Fruit fly (Drosophila melanogaster) whole organism, embryonic: ENCODE measurements around the gene CG46459.

ENCODE experiments used
- Atf-2 ChIP-seq: fragments of 200-800 bp; sonication (Bioruptor generic); optimal IDR thresholded peaks from 2 replicates; lab custom pipeline; 2016; ENCODE audit warnings: missing biosample characterization, missing genetic modification characterization
- CG10267 ChIP-seq: fragments of 200-800 bp; sonication (Bioruptor generic); optimal IDR thresholded peaks from 2 replicates; lab custom pipeline; 2018; ENCODE audit warnings: missing biosample characterization, mild to moderate bottlenecking, missing genetic modification characterization, moderate library complexity
- CG10654 ChIP-seq: fragments of 200-800 bp; sonication (Bioruptor generic); optimal IDR thresholded peaks from 2 replicates; lab custom pipeline; 2016; ENCODE audit warnings: missing biosample characterization, missing genetic modification characterization
- CG11085 ChIP-seq: fragments of 200-800 bp; sonication (Bioruptor generic); IDR thresholded peaks from 2 replicates; pipeline ENCODE4 v1.3.6; 2022; ENCODE audit warnings: missing biosample characterization, missing genetic modification characterization
- CG12219 ChIP-seq: fragments of 200-800 bp; sonication (Bioruptor generic); optimal IDR thresholded peaks from 3 replicates; lab custom pipeline; 2018; ENCODE audit warnings: missing biosample characterization, mild to moderate bottlenecking, missing genetic modification characterization
- CG13296 ChIP-seq: fragments of 200-800 bp; sonication (Bioruptor generic); optimal IDR thresholded peaks from 3 replicates; lab custom pipeline; 2018; ENCODE audit warnings: missing biosample characterization, mild to moderate bottlenecking, missing genetic modification characterization
- CG1602 ChIP-seq: fragments of 200-800 bp; sonication (Bioruptor generic); optimal IDR thresholded peaks from 3 replicates; lab custom pipeline; 2016; ENCODE audit warnings: missing biosample characterization, missing genetic modification characterization
- CG16813 ChIP-seq: fragments of 200-800 bp; sonication (Bioruptor generic); IDR thresholded peaks from 3 replicates; pipeline ENCODE4 v1.3.6; 2022; ENCODE audit warnings: missing biosample characterization, missing genetic modification characterization; ENCODE audit not compliant: partially characterized antibody
- CG17359 ChIP-seq: fragments of 200-800 bp; sonication (Bioruptor generic); optimal IDR thresholded peaks from 3 replicates; lab custom pipeline; 2018; ENCODE audit warnings: missing biosample characterization, mild to moderate bottlenecking, missing genetic modification characterization, moderate library complexity
- CG17385 ChIP-seq: fragments of 200-800 bp; sonication (Bioruptor generic); optimal IDR thresholded peaks from 3 replicates; lab custom pipeline; 2018; ENCODE audit warnings: missing biosample characterization, mild to moderate bottlenecking, missing genetic modification characterization
- CG1832 ChIP-seq: fragments of 200-800 bp; sonication (Bioruptor generic); optimal IDR thresholded peaks from 2 replicates; lab custom pipeline; 2017; ENCODE audit warnings: missing biosample characterization, mild to moderate bottlenecking, missing genetic modification characterization, inconsistent platforms
- CG34224 ChIP-seq: fragments of 200-800 bp; sonication (Bioruptor generic); IDR thresholded peaks from 3 replicates; pipeline ENCODE4 v1.3.6; 2022; ENCODE audit warnings: missing biosample characterization, missing genetic modification characterization; ENCODE audit not compliant: partially characterized antibody
- CG4854 ChIP-seq: fragments of 200-800 bp; sonication (Bioruptor generic); optimal IDR thresholded peaks from 2 replicates; lab custom pipeline; 2016; ENCODE audit warnings: missing biosample characterization, missing genetic modification characterization, inconsistent platforms
- CG5953 ChIP-seq: fragments of 200-800 bp; sonication (Bioruptor generic); IDR thresholded peaks from 2 replicates; pipeline ENCODE4 v1.3.6; 2022; ENCODE audit warnings: missing biosample characterization, missing genetic modification characterization
- CG6683 ChIP-seq: fragments of 200-800 bp; sonication (Bioruptor generic); optimal IDR thresholded peaks from 2 replicates; lab custom pipeline; 2017; ENCODE audit warnings: missing biosample characterization, mild to moderate bottlenecking, missing genetic modification characterization, missing genetic modification reagents
- CG9437 ChIP-seq: fragments of 200-800 bp; sonication (Bioruptor generic); optimal IDR thresholded peaks from 2 replicates; lab custom pipeline; 2018; ENCODE audit warnings: missing biosample characterization, mild to moderate bottlenecking, missing genetic modification characterization
- CG9727 ChIP-seq: fragments of 200-800 bp; sonication (Bioruptor generic); optimal IDR thresholded peaks from 3 replicates; lab custom pipeline; 2017; ENCODE audit warnings: missing biosample characterization, mild to moderate bottlenecking, missing genetic modification characterization
- CrebB ChIP-seq: fragments of 200-800 bp; sonication (Bioruptor generic); optimal IDR thresholded peaks from 3 replicates; lab custom pipeline; 2018; ENCODE audit warnings: missing biosample characterization, mild to moderate bottlenecking, missing genetic modification characterization
- D19B ChIP-seq: fragments of 200-800 bp; sonication (Bioruptor generic); optimal IDR thresholded peaks from 2 replicates; lab custom pipeline; 2017; ENCODE audit warnings: missing biosample characterization, mild to moderate bottlenecking, missing genetic modification characterization
- Deaf1 ChIP-seq: fragments of 200-800 bp; optimal IDR thresholded peaks from 3 replicates; lab custom pipeline; 2019; ENCODE audit warnings: missing biosample characterization, mild to moderate bottlenecking, missing genetic modification characterization, moderate library complexity
- Drgx ChIP-seq: fragments of 200-800 bp; sonication (Bioruptor generic); IDR thresholded peaks from 2 replicates; pipeline ENCODE4 v1.3.6; 2022; ENCODE audit warnings: missing biosample characterization, missing genetic modification characterization
- Gug ChIP-seq: fragments of 200-800 bp; sonication (Bioruptor generic); IDR thresholded peaks from 4 replicates; pipeline ENCODE4 v1.3.6; 2022; ENCODE audit warnings: missing biosample characterization, missing genetic modification characterization
- Jarid2 ChIP-seq: fragments of 200-800 bp; sonication (Bioruptor generic); optimal IDR thresholded peaks from 3 replicates; lab custom pipeline; 2017; ENCODE audit warnings: mild to moderate bottlenecking, missing biosample characterization, missing genetic modification reagents, missing genetic modification characterization
- Lpt ChIP-seq: fragments of >200 bp; optimal IDR thresholded peaks from 2 replicates; lab custom pipeline; 2018; ENCODE audit warnings: missing biosample characterization, missing genetic modification characterization
- Rfx ChIP-seq: fragments of 200-800 bp; sonication (Bioruptor generic); IDR thresholded peaks from 2 replicates; pipeline ENCODE4 v1.3.6; 2022; ENCODE audit warnings: missing biosample characterization, missing genetic modification characterization
- Rx ChIP-seq: fragments of 200-800 bp; sonication (Bioruptor generic); IDR thresholded peaks from 2 replicates; pipeline ENCODE4 v1.3.6; 2022; ENCODE audit warnings: missing biosample characterization, missing genetic modification characterization
- Sox100B ChIP-seq: fragments of 200-800 bp; sonication (Bioruptor generic); optimal IDR thresholded peaks from 3 replicates; lab custom pipeline; 2018; ENCODE audit warnings: missing biosample characterization, mild to moderate bottlenecking, missing genetic modification characterization
- Sox102F ChIP-seq: fragments of 200-800 bp; sonication (Bioruptor generic); optimal IDR thresholded peaks from 2 replicates; lab custom pipeline; 2018; ENCODE audit warnings: missing biosample characterization, mild to moderate bottlenecking, missing genetic modification characterization, moderate library complexity
- Sry-δ ChIP-seq: fragments of 200-800 bp; sonication (Bioruptor generic); optimal IDR thresholded peaks from 2 replicates; lab custom pipeline; 2016; ENCODE audit warnings: missing biosample characterization, missing genetic modification characterization
- Usf ChIP-seq: fragments of 200-800 bp; sonication (Bioruptor generic); optimal IDR thresholded peaks from 2 replicates; lab custom pipeline; 2017; ENCODE audit warnings: missing genotype, missing biosample characterization, missing genetic modification characterization
- ap ChIP-seq: fragments of 200-800 bp; sonication (Bioruptor generic); IDR thresholded peaks from 2 replicates; pipeline ENCODE4 v1.3.6; 2022; ENCODE audit warnings: missing biosample characterization, missing genetic modification characterization
- ash1 ChIP-seq: fragments of 200-800 bp; sonication (Bioruptor generic); optimal IDR thresholded peaks from 2 replicates; lab custom pipeline; 2018; ENCODE audit warnings: missing biosample characterization, mild to moderate bottlenecking, missing genetic modification characterization
- caup ChIP-seq: fragments of 200-800 bp; sonication (Bioruptor generic); optimal IDR thresholded peaks from 3 replicates; lab custom pipeline; 2017; ENCODE audit warnings: missing biosample characterization, mild to moderate bottlenecking, missing genetic modification characterization, moderate library complexity; ENCODE audit not compliant: severe bottlenecking
- cg ChIP-seq: fragments of 200-800 bp; sonication (Bioruptor generic); optimal IDR thresholded peaks from 3 replicates; lab custom pipeline; 2019; ENCODE audit warnings: missing biosample characterization, mild to moderate bottlenecking, missing genetic modification characterization, moderate library complexity
- da ChIP-seq: fragments of 200-800 bp; sonication (Bioruptor generic); optimal IDR thresholded peaks from 2 replicates; lab custom pipeline; 2016; ENCODE audit warnings: missing biosample characterization, missing genetic modification characterization
- dmrt11E ChIP-seq: fragments of 200-800 bp; sonication (Bioruptor generic); optimal IDR thresholded peaks from 3 replicates; lab custom pipeline; 2018; ENCODE audit warnings: missing biosample characterization, mild to moderate bottlenecking, missing genetic modification characterization, moderate library complexity
- dmrt99B ChIP-seq: fragments of 200-800 bp; sonication (Bioruptor generic); optimal IDR thresholded peaks from 2 replicates; lab custom pipeline; 2018; ENCODE audit warnings: missing biosample characterization, mild to moderate bottlenecking, missing genetic modification characterization, moderate library complexity
- eyg ChIP-seq: fragments of 200-800 bp; sonication (Bioruptor generic); optimal IDR thresholded peaks from 3 replicates; lab custom pipeline; 2016; ENCODE audit warnings: missing biosample characterization, missing genetic modification characterization
- fd102C ChIP-seq: fragments of 200-800 bp; sonication (Bioruptor generic); optimal IDR thresholded peaks from 2 replicates; lab custom pipeline; 2018; ENCODE audit warnings: missing biosample characterization, mild to moderate bottlenecking, missing genetic modification characterization, moderate library complexity
- fru ChIP-seq: fragments of >200 bp; optimal IDR thresholded peaks from 2 replicates; lab custom pipeline; 2017
- gce ChIP-seq: fragments of 200-800 bp; sonication (Bioruptor generic); IDR thresholded peaks from 3 replicates; pipeline ENCODE4 v1.3.6; 2022; ENCODE audit warnings: missing biosample characterization, missing genetic modification characterization
- gem ChIP-seq: fragments of 200-800 bp; sonication (Bioruptor generic); optimal IDR thresholded peaks from 2 replicates; lab custom pipeline; 2019; ENCODE audit warnings: missing biosample characterization, mild to moderate bottlenecking, missing genetic modification characterization, moderate library complexity
- hbn ChIP-seq: fragments of 200-800 bp; sonication (Bioruptor generic); IDR thresholded peaks from 2 replicates; pipeline ENCODE4 v1.3.6; 2022; ENCODE audit warnings: missing biosample characterization, missing genetic modification characterization; ENCODE audit not compliant: partially characterized antibody
- lmd ChIP-seq: fragments of 200-800 bp; sonication (Bioruptor generic); IDR thresholded peaks from 2 replicates; pipeline ENCODE4 v1.3.6; 2022; ENCODE audit warnings: missing biosample characterization, missing genetic modification characterization
- mld ChIP-seq: fragments of 200-800 bp; sonication (Bioruptor generic); IDR thresholded peaks from 3 replicates; pipeline ENCODE4 v1.3.6; 2022; ENCODE audit warnings: missing biosample characterization, missing genetic modification characterization; ENCODE audit not compliant: partially characterized antibody
- pros ChIP-seq: fragments of 200-800 bp; sonication (Bioruptor generic); optimal IDR thresholded peaks from 3 replicates; lab custom pipeline; 2019; ENCODE audit warnings: missing biosample characterization, mild to moderate bottlenecking, missing genetic modification characterization, moderate library complexity
- pum ChIP-seq: fragments of 200-800 bp; sonication (Bioruptor generic); optimal IDR thresholded peaks from 2 replicates; lab custom pipeline; 2016; ENCODE audit warnings: missing biosample characterization, missing genetic modification characterization
- schlank ChIP-seq: fragments of 200-800 bp; sonication (Bioruptor generic); optimal IDR thresholded peaks from 2 replicates; lab custom pipeline; 2018; ENCODE audit warnings: missing biosample characterization, mild to moderate bottlenecking, missing genetic modification characterization
- sna ChIP-seq: fragments of 200-800 bp; sonication (Bioruptor generic); IDR thresholded peaks from 2 replicates; pipeline ENCODE4 v1.3.6; 2022; ENCODE audit warnings: missing biosample characterization, missing genetic modification characterization; ENCODE audit not compliant: partially characterized antibody
- tup ChIP-seq: fragments of 200-800 bp; sonication (Bioruptor generic); optimal IDR thresholded peaks from 2 replicates; lab custom pipeline; 2016; ENCODE audit warnings: missing biosample characterization, mild to moderate bottlenecking, missing genetic modification characterization, moderate library complexity
- wek ChIP-seq: fragments of 200-800 bp; sonication (Bioruptor generic); optimal IDR thresholded peaks from 3 replicates; lab custom pipeline; 2018; ENCODE audit warnings: missing biosample characterization, mild to moderate bottlenecking, missing genetic modification characterization, moderate library complexity

CG46459 gene

DNA sequence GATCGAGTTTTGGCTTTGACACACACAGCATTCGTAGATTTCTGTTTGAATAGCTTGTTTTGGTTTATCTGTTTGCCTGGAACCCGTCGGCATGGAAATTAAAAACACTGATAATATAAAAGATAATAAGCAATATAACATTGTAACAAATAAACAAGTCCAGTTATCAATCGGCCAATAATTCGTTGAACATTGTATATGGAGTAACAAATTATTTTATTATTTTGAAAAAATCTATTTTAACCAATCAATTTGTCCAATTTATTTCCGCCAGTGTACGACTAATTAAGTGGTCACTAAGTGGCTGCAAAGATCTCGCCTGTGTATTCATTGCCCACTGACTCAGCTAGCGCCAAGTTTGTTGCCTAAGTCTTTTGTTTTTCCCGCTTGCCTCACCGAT is 7.6 kb upstream of the CG46459 start (continued):
- peak; percentile 67 for TF ChIP-seq caup
- TF ChIP-seq pum = no peak
- peak; percentile 71 for TF ChIP-seq gem (tag; lab: Kevin White, UChicago)
- no peak for TF ChIP-seq D19B (GFP tag; lab: Kevin White, UChicago)
- peak; percentile 88 for TF ChIP-seq Rfx (GFP tag; lab: Robert Waterston, UW)
- 0 out of 2 replicates have a peak, but pooled peaks have one; percentile 29 for TF ChIP-seq CG11085 (GFP tag; lab: Robert Waterston, UW)
- no peak for TF ChIP-seq mld
- TF ChIP-seq Drgx (GFP tag; lab: Robert Waterston, UW) = peak; percentile 52
- TF ChIP-seq Deaf1 (tag; lab: Kevin White, UChicago) = no peak
- TF ChIP-seq CG16813 (GFP tag; lab: Robert Waterston, UW) = no peak
- no peak for TF ChIP-seq da
- TF ChIP-seq dmrt99B (tag; lab: Kevin White, UChicago) = no peak
- TF ChIP-seq CG10654 (GFP tag; lab: Kevin White, UChicago) = no peak
- peak; percentile 40 for TF ChIP-seq CG10267 (tag; lab: Kevin White, UChicago)
- TF ChIP-seq gce (GFP tag; lab: Robert Waterston, UW) = peak; percentile 60; the same call in 1 of the 3 replicates
- no peak for TF ChIP-seq Rx
- TF ChIP-seq Lpt (GFP tag; lab: Kevin White, UChicago) = no peak
- no peak for TF ChIP-seq wek (GFP tag; lab: Kevin White, UChicago)
- TF ChIP-seq CrebB (tag; lab: Kevin White, UChicago) = peak; percentile 22
- no peak for TF ChIP-seq CG1602 (GFP tag; lab: Kevin White, UChicago)
- TF ChIP-seq CG4854 (GFP tag; lab: Kevin White, UChicago) = peak; percentile 27
- TF ChIP-seq CG1832 (GFP tag; lab: Kevin White, UChicago) = no peak
- TF ChIP-seq ash1 (GFP tag; lab: Kevin White, UChicago) = no peak
- no peak for TF ChIP-seq CG6683
- peak; percentile 34 for TF ChIP-seq CG17385 (GFP tag; lab: Kevin White, UChicago)
- no peak for TF ChIP-seq cg (GFP tag; lab: Kevin White, UChicago)
- peak; percentile 7 for TF ChIP-seq tup (GFP tag; lab: Kevin White, UChicago)
- no peak for TF ChIP-seq Gug
- TF ChIP-seq lmd (GFP tag; lab: Robert Waterston, UW) = peak; percentile 50; the same call in 1 of the 2 replicates
- peak; percentile 51 for TF ChIP-seq CG9727
- no peak for TF ChIP-seq hbn
- TF ChIP-seq fd102C (GFP tag; lab: Kevin White, UChicago) = no peak
- TF ChIP-seq Atf-2 (GFP tag; lab: Kevin White, UChicago) = no peak
- TF ChIP-seq eyg (GFP tag; lab: Kevin White, UChicago) = no peak
- TF ChIP-seq CG5953 (GFP tag; lab: Robert Waterston, UW) = no peak
- peak; percentile 46 for TF ChIP-seq CG17359 (tag; lab: Kevin White, UChicago)
- TF ChIP-seq CG13296 = peak; percentile 38
- TF ChIP-seq Sox100B (GFP tag; lab: Kevin White, UChicago) = no peak
- TF ChIP-seq CG9437 (GFP tag; lab: Kevin White, UChicago) = no peak
- TF ChIP-seq Usf (GFP tag; lab: Kevin White, UChicago) = no peak
- TF ChIP-seq Jarid2 (GFP tag; lab: Kevin White, UChicago) = no peak
- TF ChIP-seq dmrt11E (tag; lab: Kevin White, UChicago) = no peak
- no peak for TF ChIP-seq ap
- no peak for TF ChIP-seq CG34224
- no peak for TF ChIP-seq CG12219
- TF ChIP-seq fru (lab: Kevin White, UChicago) = no peak
- TF ChIP-seq pros = no peak
- no peak for TF ChIP-seq Sry-δ (GFP tag; lab: Kevin White, UChicago)
- peak; percentile 28 for TF ChIP-seq Sox102F (GFP tag; lab: Kevin White, UChicago)
- no peak for TF ChIP-seq schlank (tag; lab: Kevin White, UChicago)
- TF ChIP-seq sna (GFP tag; lab: Robert Waterston, UW) = no peak
